Worm (Caenorhabditis elegans): ENCODE data around the gene C05D11.5.

ce11 chrIII:6452278-6452677 lies 40.5 kb upstream of the C05D11.5 start, which contains the start of gene set-1:
- TF ChIP-seq blmp-1 (tag; optimal IDR thresholded peaks at IDR 0.05) = no peak
- TF ChIP-seq elt-3 (tag; optimal IDR thresholded peaks at IDR 0.05) = no peak

All from whole organism, mixed stage, embryonic.